Worm (Caenorhabditis elegans): ENCODE data around the gene lcmt-1.

ce11 chrIII:4321399-4321798, 21.8 kb upstream of the lcmt-1 start, which contains the start of gene H38K22.7:
- TF ChIP-seq ceh-20 (GFP tag; IDR thresholded peaks at IDR 0.05) (no peak), mdl-1 (tag; optimal IDR thresholded peaks at IDR 0.05) (no peak), lin-39 (tag; optimal IDR thresholded peaks at IDR 0.05) (no peak), spr-1 (tag; optimal IDR thresholded peaks at IDR 0.05) (no peak), fos-1 (tag; optimal IDR thresholded peaks at IDR 0.05) (no peak)

Measured in whole organism, L4 larva.